Fruit fly (Drosophila melanogaster): ENCODE measurements around the gene CG6865.

Gene CG6865

dm6 chr3L:18853439-18853838 lies 10.0 kb upstream of the CG6865 start:
- TF ChIP-seq CG8478 (optimal IDR thresholded peaks at IDR 0.05) (no peak), CTCF (optimal IDR thresholded peaks at IDR 0.05) (no peak)

- TF ChIP-seq CTCF (optimal IDR thresholded peaks at IDR 0.05) (no peak), CG8478 (optimal IDR thresholded peaks at IDR 0.05) (no peak)
These were observed 9.0 kb upstream of the CG6865 start for dm6 chr3L:18854412-18854811.

dm6 chr3L:18860467-18860866 lies 3.0 kb upstream of the CG6865 start:
- no peak for TF ChIP-seq CTCF (optimal IDR thresholded peaks at IDR 0.05)
- TF ChIP-seq CG8478 (optimal IDR thresholded peaks at IDR 0.05): no peak

- no peak for TF ChIP-seq CTCF (optimal IDR thresholded peaks at IDR 0.05)
- no peak for TF ChIP-seq CG8478 (optimal IDR thresholded peaks at IDR 0.05)
These were observed 1.6 kb upstream of the CG6865 start for dm6 chr3L:18861893-18862292.

dm6 chr3L:18865447-18866367 lies 2.3 kb downstream of the CG6865 start, which contains the start of gene CG14074:
Gene CG14074 (plus strand): TSS chr3L:18866225.
- TF ChIP-seq CG8478 (optimal IDR thresholded peaks at IDR 0.05) (no peak), CTCF (optimal IDR thresholded peaks at IDR 0.05) (no peak)

dm6 chr3L:18867521-18867920 lies 4.1 kb downstream of the CG6865 start, which contains the start of gene Dysb:
Gene Dysb (plus strand): TSS chr3L:18867771.
- TF ChIP-seq CG8478 (optimal IDR thresholded peaks at IDR 0.05) (no peak), CTCF (optimal IDR thresholded peaks at IDR 0.05) (no peak)

dm6 chr3L:18869035-18869826 lies 5.8 kb downstream of the CG6865 start, which contains the start of gene Grx1:
Gene Grx1 (plus strand): TSS chr3L:18869230.
- TF ChIP-seq CG8478 (optimal IDR thresholded peaks at IDR 0.05): no peak
- TF ChIP-seq CTCF (optimal IDR thresholded peaks at IDR 0.05): no peak

dm6 chr3L:18870027-18870426 lies 6.6 kb downstream of the CG6865 start, which contains the start of gene Blos3:
Gene Blos3 (plus strand): TSS chr3L:18870224.
- TF ChIP-seq CTCF (optimal IDR thresholded peaks at IDR 0.05) (no peak), CG8478 (optimal IDR thresholded peaks at IDR 0.05) (no peak)

dm6 chr3L:18872440-18872839 lies 9.0 kb downstream of the CG6865 start, which contains the start of the genes Rad9 and Uggt:
Gene Rad9 (minus strand): TSS chr3L:18872553.
Gene Uggt (plus strand): TSS chr3L:18872747.
- TF ChIP-seq CTCF (optimal IDR thresholded peaks at IDR 0.05) (no peak), CG8478 (optimal IDR thresholded peaks at IDR 0.05) (no peak)

dm6 chr3L:18881613-18882012 lies 18.2 kb downstream of the CG6865 start:
- TF ChIP-seq CG8478 (optimal IDR thresholded peaks at IDR 0.05) (no peak), CTCF (optimal IDR thresholded peaks at IDR 0.05) (no peak)

dm6 chr3L:18889222-18889866 lies 25.9 kb downstream of the CG6865 start:
- no peak for TF ChIP-seq CTCF (optimal IDR thresholded peaks at IDR 0.05)
- no peak for TF ChIP-seq CG8478 (optimal IDR thresholded peaks at IDR 0.05)

dm6 chr3L:18890283-18891175 lies 27.1 kb downstream of the CG6865 start, which contains the start of gene CG3961:
Gene CG3961 (minus strand): TSS chr3L:18890483.
- TF ChIP-seq CG8478 (optimal IDR thresholded peaks at IDR 0.05) (no peak), CTCF (optimal IDR thresholded peaks at IDR 0.05) (no peak)

dm6 chr3L:18891986-18892385 lies 28.5 kb downstream of the CG6865 start, which contains the start of gene NijB:
Gene NijB (plus strand): TSS chr3L:18892383.
- peak; percentile 27 to 59 for TF ChIP-seq CTCF (optimal IDR thresholded peaks at IDR 0.05)
- TF ChIP-seq CG8478 (optimal IDR thresholded peaks at IDR 0.05): no peak

dm6 chr3L:18895079-18895478 lies 31.6 kb downstream of the CG6865 start:
- no peak for TF ChIP-seq CTCF (optimal IDR thresholded peaks at IDR 0.05)
- TF ChIP-seq CG8478 (optimal IDR thresholded peaks at IDR 0.05): no peak
